Worm (Caenorhabditis elegans) whole organism, L4 larva: Measurements from ENCODE around the gene F11A5.5.

Source experiments
- F44E2.7 ChIP-seq: fragments of 200-800 bp; sonication (Bioruptor generic); IDR thresholded peaks from 2 replicates; pipeline ENCODE4 v2.1.2; 2022; ENCODE audit warnings: missing genetic modification characterization, missing compliant biosample characterization
- ZK546.5 ChIP-seq, 2 experiments: sonication (generic microtip); optimal IDR thresholded peaks; 2 replicates each; lab custom pipeline; 2017; ENCODE audit warnings: missing biosample characterization in 2 of 2, missing genetic modification characterization in 2 of 2
- ces-1 ChIP-seq: fragments of 150-350 bp; sonication (generic microtip); optimal IDR thresholded peaks from 4 replicates; lab custom pipeline; 2014; ENCODE audit warnings: missing biosample characterization, missing genetic modification reagents, missing genetic modification characterization
- dmd-8 ChIP-seq: fragments of 200-800 bp; sonication (Bioruptor generic); IDR thresholded peaks from 2 replicates; pipeline ENCODE4 v1.3.6; 2022; ENCODE audit warnings: missing genetic modification characterization, missing compliant biosample characterization
- lin-39 ChIP-seq: fragments of 150-350 bp; optimal IDR thresholded peaks from 2 replicates; lab custom pipeline; 2014; ENCODE audit warnings: missing biosample characterization, missing genetic modification reagents, missing genetic modification characterization
- madf-5 ChIP-seq, 2 experiments: fragments of 200-800 bp; sonication (Bioruptor generic); IDR thresholded peaks; 2 replicates each; pipeline ENCODE4 v1.3.6; 2022; ENCODE audit warnings: missing compliant biosample characterization in 2 of 2, missing genetic modification characterization in 2 of 2
- nhr-10 ChIP-seq: fragments of 150-350 bp; optimal IDR thresholded peaks from 2 replicates; lab custom pipeline; 2014; ENCODE audit warnings: missing biosample characterization, missing genetic modification characterization
- set-16 ChIP-seq: fragments of 200-800 bp; sonication (Bioruptor generic); IDR thresholded peaks from 2 replicates; pipeline ENCODE4 v1.3.6; 2022; ENCODE audit warnings: missing genetic modification reagents, missing genetic modification characterization, missing compliant biosample characterization
- snpc-4 ChIP-seq: fragments of 150-350 bp; optimal IDR thresholded peaks from 2 replicates; lab custom pipeline; 2014; ENCODE audit warnings: missing biosample characterization, missing genetic modification characterization
- unc-130 ChIP-seq: sonication (generic microtip); optimal IDR thresholded peaks from 2 replicates; lab custom pipeline; 2016; ENCODE audit warnings: missing genetic modification reagents, missing genetic modification characterization, missing compliant biosample characterization

DNA sequence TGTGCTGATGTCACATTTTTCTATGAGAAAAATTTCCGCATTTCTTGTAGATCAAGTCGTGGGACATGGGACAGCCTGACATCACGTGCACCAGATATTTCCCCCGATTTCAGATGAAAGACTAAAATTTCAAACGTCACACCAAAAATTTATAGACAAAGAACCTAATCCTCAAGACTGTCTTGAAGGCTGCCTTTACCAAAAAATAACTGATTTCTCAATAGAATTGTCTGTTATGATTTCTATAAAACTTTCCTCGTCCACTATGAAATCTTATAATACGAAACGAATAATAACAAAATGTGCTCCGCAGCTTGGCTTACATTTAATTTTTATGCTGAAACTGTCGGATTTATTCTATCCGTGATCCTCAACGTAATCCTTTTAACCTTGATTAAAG lies 17.8 kb upstream of the F11A5.5 start, which contains the start of gene str-106:
- TF ChIP-seq F44E2.7 (GFP tag; lab: Robert Waterston, UW) (no peak), ZK546.5 (tag; optimal IDR thresholded peaks at IDR 0.05; lab: Kevin White, UChicago) (no peak), dmd-8 (GFP tag; lab: Robert Waterston, UW) (no peak), nhr-10 (no peak), lin-39 (no peak), unc-130 (GFP tag; lab: Kevin White, UChicago) (no peak), ces-1 (GFP tag; lab: Kevin White, UChicago) (no peak), set-16 (GFP tag; lab: Robert Waterston, UW) (no peak), snpc-4 (tag; lab: Kevin White, UChicago) (no peak), madf-5 (GFP tag; IDR thresholded peaks at IDR 0.05; lab: Robert Waterston, UW) (no peak)
